Worm (Caenorhabditis elegans) whole organism, L1 larva: ENCODE results near the gene F10C1.23.
A peak's percentile ranks its signal among the peaks of the same experiment; 100 is the strongest.

Experiments
- C04F5.9 ChIP-seq: sonication (generic microtip); optimal IDR thresholded peaks from 2 replicates; lab custom pipeline; 2016; ENCODE audit warnings: missing genetic modification characterization, missing compliant biosample characterization
- C34B4.2 ChIP-seq: sonication (generic microtip); optimal IDR thresholded peaks from 2 replicates; lab custom pipeline; 2017; ENCODE audit warnings: mild to moderate bottlenecking, missing genetic modification characterization, missing compliant biosample characterization
- F16B12.6 ChIP-seq: fragments of 150-350 bp; optimal IDR thresholded peaks from 2 replicates; lab custom pipeline; 2014; ENCODE audit warnings: missing biosample characterization, missing genetic modification characterization
- Y116A8C.19 ChIP-seq: sonication (generic microtip); optimal IDR thresholded peaks from 2 replicates; lab custom pipeline; 2016; ENCODE audit warnings: missing compliant biosample characterization, missing genetic modification characterization, borderline replicate concordance
- aha-1 ChIP-seq: fragments of 150-350 bp; optimal IDR thresholded peaks from 2 replicates; lab custom pipeline; 2014; ENCODE audit warnings: missing biosample characterization, missing genetic modification characterization
- alr-1 ChIP-seq: fragments of 200-800 bp; sonication (Bioruptor generic); optimal IDR thresholded peaks from 2 replicates; lab custom pipeline; 2018; ENCODE audit warnings: borderline replicate concordance, mild to moderate bottlenecking, missing genetic modification characterization, missing compliant biosample characterization
- aly-2 ChIP-seq: fragments of 150-350 bp; optimal IDR thresholded peaks from 2 replicates; lab custom pipeline; 2014; ENCODE audit warnings: missing biosample characterization, missing genetic modification characterization
- ceh-63 ChIP-seq: fragments of 200-800 bp; sonication (Bioruptor generic); optimal IDR thresholded peaks from 2 replicates; lab custom pipeline; 2018; ENCODE audit warnings: mild to moderate bottlenecking, missing genetic modification characterization, missing compliant biosample characterization
- ceh-82 ChIP-seq, 3 experiments: fragments of 150-350 bp in 1 of 3; sonication (generic microtip) in 2 of 3; optimal IDR thresholded peaks; 2 replicates each; lab custom pipeline; 2014 to 2017; ENCODE audit warnings: missing biosample characterization in 3 of 3, missing genetic modification characterization in 3 of 3
- ceh-88 ChIP-seq: fragments of 200-800 bp; sonication (Bioruptor generic); IDR thresholded peaks from 2 replicates; pipeline ENCODE4 v1.3.6; 2022; ENCODE audit warnings: missing genetic modification characterization, missing compliant biosample characterization
- ceh-90 ChIP-seq: sonication (generic microtip); optimal IDR thresholded peaks from 2 replicates; lab custom pipeline; 2016; ENCODE audit warnings: missing genetic modification characterization, missing compliant biosample characterization
- ces-1 ChIP-seq: fragments of 150-350 bp; optimal IDR thresholded peaks from 2 replicates; lab custom pipeline; 2014; ENCODE audit warnings: missing biosample characterization, missing genetic modification reagents, missing genetic modification characterization
- dpl-1 ChIP-seq, 3 experiments: fragments of 150-350 bp in 2 of 3; sonication (generic microtip) in 1 of 3; optimal IDR thresholded peaks; 2 replicates each; lab custom pipeline; 2014 to 2017; ENCODE audit warnings: missing biosample characterization in 3 of 3, missing genetic modification characterization in 3 of 3, missing genetic modification reagents in 3 of 3
- dsc-1 ChIP-seq: sonication (generic microtip); optimal IDR thresholded peaks from 2 replicates; lab custom pipeline; 2016; ENCODE audit warnings: mild to moderate bottlenecking, missing genetic modification characterization, missing compliant biosample characterization
- efl-1 ChIP-seq, 4 experiments: fragments of 150-350 bp; optimal IDR thresholded peaks in 3 of 4; peaks in 1 of 4; 1 replicate in 1 of 4; 2 replicates in 3 of 4; lab custom pipeline; 2014; ENCODE audit warnings: missing biosample characterization in 2 of 4, missing genetic modification characterization in 2 of 4, missing genetic modification reagents in 2 of 4
- efl-3 ChIP-seq: fragments of 200-800 bp; sonication (Bioruptor generic); optimal IDR thresholded peaks from 2 replicates; lab custom pipeline; 2018; ENCODE audit warnings: mild to moderate bottlenecking, missing genetic modification characterization, missing compliant biosample characterization
- ets-5 ChIP-seq: fragments of 200-800 bp; sonication (Bioruptor generic); IDR thresholded peaks from 2 replicates; pipeline ENCODE4 v1.3.6; 2022; ENCODE audit warnings: missing genetic modification characterization, missing compliant biosample characterization
- fkh-10 ChIP-seq: sonication (generic microtip); optimal IDR thresholded peaks from 2 replicates; lab custom pipeline; 2017; ENCODE audit warnings: missing biosample characterization, missing genetic modification reagents, missing genetic modification characterization
- fkh-4 ChIP-seq: sonication (generic microtip); optimal IDR thresholded peaks from 2 replicates; lab custom pipeline; 2016; ENCODE audit warnings: missing compliant biosample characterization, missing genetic modification characterization, borderline replicate concordance
- fkh-8 ChIP-seq: sonication (generic microtip); optimal IDR thresholded peaks from 2 replicates; lab custom pipeline; 2016; ENCODE audit warnings: mild to moderate bottlenecking, missing genetic modification characterization, missing compliant biosample characterization
- grh-1 ChIP-seq: fragments of 200-800 bp; sonication (Bioruptor generic); IDR thresholded peaks from 2 replicates; pipeline ENCODE4 v1.3.6; 2022; ENCODE audit warnings: missing genetic modification reagents, missing genetic modification characterization, missing compliant biosample characterization
- hlh-17 ChIP-seq: fragments of 200-800 bp; sonication (Bioruptor generic); optimal IDR thresholded peaks from 2 replicates; lab custom pipeline; 2018; ENCODE audit warnings: missing genetic modification characterization, mild to moderate bottlenecking, missing compliant biosample characterization, moderate library complexity, borderline replicate concordance
- hlh-4 ChIP-seq: sonication (generic microtip); optimal IDR thresholded peaks from 2 replicates; lab custom pipeline; 2016; ENCODE audit warnings: mild to moderate bottlenecking, missing genetic modification characterization, missing compliant biosample characterization
- irx-1 ChIP-seq: sonication (generic microtip); optimal IDR thresholded peaks from 2 replicates; lab custom pipeline; 2016; ENCODE audit warnings: missing genetic modification characterization, missing compliant biosample characterization
- isw-1 ChIP-seq: fragments of 200-800 bp; sonication (Bioruptor generic); IDR thresholded peaks from 2 replicates; pipeline ENCODE4 v1.3.6; 2022; ENCODE audit warnings: missing genetic modification characterization, missing compliant biosample characterization
- lin-13 ChIP-seq: fragments of 150-350 bp; optimal IDR thresholded peaks from 2 replicates; lab custom pipeline; 2014; ENCODE audit warnings: missing biosample characterization, missing genetic modification reagents, missing genetic modification characterization
- lin-14 ChIP-seq: fragments of 200-800 bp; sonication (Bioruptor generic); optimal IDR thresholded peaks from 2 replicates; lab custom pipeline; 2018; ENCODE audit warnings: mild to moderate bottlenecking, missing genetic modification characterization, moderate library complexity, missing compliant biosample characterization
- lin-35 ChIP-seq, 2 experiments: fragments of 150-350 bp; optimal IDR thresholded peaks; 2 replicates each; lab custom pipeline; 2014; ENCODE audit warnings: missing biosample characterization in 2 of 2, missing genetic modification characterization in 2 of 2, missing genetic modification reagents in 2 of 2
- lir-3 ChIP-seq: sonication (generic microtip); optimal IDR thresholded peaks from 2 replicates; lab custom pipeline; 2016; ENCODE audit warnings: mild to moderate bottlenecking, missing genetic modification characterization, moderate library complexity, missing compliant biosample characterization; ENCODE audit not compliant: poor library complexity
- lsy-2 ChIP-seq, 2 experiments: fragments of 150-350 bp; optimal IDR thresholded peaks; 2 replicates each; lab custom pipeline; 2014; ENCODE audit warnings: missing biosample characterization in 2 of 2, missing genetic modification characterization in 2 of 2
- mab-9 ChIP-seq: fragments of 200-800 bp; sonication (Bioruptor generic); IDR thresholded peaks from 2 replicates; pipeline ENCODE4 v1.3.6; 2022; ENCODE audit warnings: missing genetic modification reagents, missing genetic modification characterization, missing compliant biosample characterization
- mdl-1 ChIP-seq, 2 experiments: fragments of 150-350 bp; optimal IDR thresholded peaks; 2 replicates each; lab custom pipeline; 2014 to 2017; ENCODE audit warnings: missing biosample characterization in 2 of 2, missing genetic modification characterization in 2 of 2, inconsistent platforms in 1 of 2
- mef-2 ChIP-seq: fragments of 150-350 bp; optimal IDR thresholded peaks from 2 replicates; lab custom pipeline; 2014; ENCODE audit warnings: missing biosample characterization, missing genetic modification characterization
- mep-1 ChIP-seq: fragments of 150-350 bp; optimal IDR thresholded peaks from 2 replicates; lab custom pipeline; 2014; ENCODE audit warnings: missing biosample characterization, missing genetic modification characterization
- nhr-11 ChIP-seq: fragments of 150-350 bp; optimal IDR thresholded peaks from 2 replicates; lab custom pipeline; 2014; ENCODE audit warnings: missing biosample characterization, missing genetic modification characterization
- nhr-19 ChIP-seq: fragments of 200-800 bp; sonication (Bioruptor generic); conservative IDR thresholded peaks from 2 replicates; pipeline ENCODE4 v1.3.6; 2022; ENCODE audit warnings: missing genetic modification characterization, missing compliant biosample characterization
- nhr-20 ChIP-seq: sonication (generic microtip); optimal IDR thresholded peaks from 2 replicates; lab custom pipeline; 2016; ENCODE audit warnings: mild to moderate bottlenecking, missing genetic modification characterization, missing compliant biosample characterization
- nhr-28 ChIP-seq: fragments of 150-350 bp; optimal IDR thresholded peaks from 2 replicates; lab custom pipeline; 2014; ENCODE audit warnings: missing biosample characterization, missing genetic modification characterization
- nhr-71 ChIP-seq: sonication (generic microtip); optimal IDR thresholded peaks from 2 replicates; lab custom pipeline; 2016; ENCODE audit warnings: mild to moderate bottlenecking, missing genetic modification characterization, moderate library complexity, missing compliant biosample characterization
- nhr-76 ChIP-seq: sonication (generic microtip); optimal IDR thresholded peaks from 2 replicates; lab custom pipeline; 2017; ENCODE audit warnings: missing biosample characterization, missing genetic modification characterization
- nhr-77 ChIP-seq: fragments of 150-350 bp; optimal IDR thresholded peaks from 2 replicates; lab custom pipeline; 2014; ENCODE audit warnings: missing biosample characterization, missing genetic modification characterization
- nhr-90 ChIP-seq: sonication (generic microtip); optimal IDR thresholded peaks from 2 replicates; lab custom pipeline; 2016; ENCODE audit warnings: mild to moderate bottlenecking, missing genetic modification characterization, missing compliant biosample characterization; ENCODE audit not compliant: poor library complexity
- skn-1 ChIP-seq: fragments of 150-350 bp; optimal IDR thresholded peaks from 2 replicates; lab custom pipeline; 2014; ENCODE audit warnings: missing biosample characterization, missing genetic modification characterization
- snpc-4 ChIP-seq: fragments of 150-350 bp; optimal IDR thresholded peaks from 2 replicates; lab custom pipeline; 2014; ENCODE audit warnings: missing biosample characterization, missing genetic modification characterization
- sptf-1 ChIP-seq: fragments of 150-350 bp; optimal IDR thresholded peaks from 2 replicates; lab custom pipeline; 2014; ENCODE audit warnings: missing biosample characterization, missing genetic modification characterization
- swsn-7 ChIP-seq: sonication (generic microtip); optimal IDR thresholded peaks from 2 replicates; lab custom pipeline; 2016; ENCODE audit warnings: missing genetic modification characterization, missing compliant biosample characterization
- unc-130 ChIP-seq: fragments of 150-350 bp; optimal IDR thresholded peaks from 2 replicates; lab custom pipeline; 2017; ENCODE audit warnings: missing biosample characterization, missing genetic modification characterization, inconsistent platforms
- unc-30 ChIP-seq: sonication (generic microtip); optimal IDR thresholded peaks from 2 replicates; lab custom pipeline; 2017; ENCODE audit warnings: missing biosample characterization, missing genetic modification characterization
- unc-62 ChIP-seq: fragments of 150-350 bp; optimal IDR thresholded peaks from 2 replicates; lab custom pipeline; 2014; ENCODE audit warnings: missing biosample characterization, missing genetic modification reagents, missing genetic modification characterization
- unc-98 ChIP-seq: fragments of 200-800 bp; sonication (Bioruptor generic); IDR thresholded peaks from 2 replicates; pipeline ENCODE4 v1.3.6; 2022; ENCODE audit warnings: missing genetic modification characterization, missing compliant biosample characterization
- vab-15 ChIP-seq: sonication (generic microtip); optimal IDR thresholded peaks from 2 replicates; lab custom pipeline; 2017; ENCODE audit warnings: missing genotype, mild to moderate bottlenecking, missing genetic modification characterization, missing compliant biosample characterization
- zag-1 ChIP-seq: fragments of 150-350 bp; optimal IDR thresholded peaks from 2 replicates; lab custom pipeline; 2014; ENCODE audit warnings: missing biosample characterization, missing genetic modification characterization
- zip-4 ChIP-seq: fragments of 200-800 bp; sonication (Bioruptor generic); optimal IDR thresholded peaks from 2 replicates; lab custom pipeline; 2018; ENCODE audit warnings: mild to moderate bottlenecking, missing genetic modification characterization, moderate library complexity, missing compliant biosample characterization

The F10C1.23 gene

DNA sequence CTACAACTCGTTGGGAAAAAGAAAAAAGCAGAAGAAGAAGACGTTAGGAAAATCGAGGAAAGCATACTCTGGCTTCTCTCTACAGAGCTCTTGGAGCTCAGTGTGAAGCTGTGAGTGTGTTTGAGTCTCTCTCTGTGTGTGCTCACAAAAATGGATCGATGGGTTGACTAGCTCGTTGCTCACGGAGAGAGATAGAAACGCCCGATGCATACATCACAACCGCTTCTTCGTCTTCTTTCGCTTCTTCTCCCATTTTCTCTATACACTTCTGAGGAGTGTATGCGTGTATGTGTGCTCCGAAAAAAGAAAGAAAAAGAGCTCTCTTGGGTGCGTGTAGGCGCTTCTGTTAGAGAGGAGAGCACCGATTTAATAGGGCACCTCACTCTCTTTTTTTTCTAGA, 32.7 kb upstream of the F10C1.23 start (continued):
- TF ChIP-seq hlh-17 (GFP tag; lab: Kevin White, UChicago) (no peak), aly-2 (no peak), fkh-10 (GFP tag; lab: Kevin White, UChicago) (peak; percentile 85), irx-1 (peak; percentile 5), aha-1 (tag; lab: Kevin White, UChicago) (no peak), nhr-76 (no peak), ets-5 (GFP tag; lab: Robert Waterston, UW) (no peak), vab-15 (tag; lab: Kevin White, UChicago) (no peak), ceh-90 (tag; lab: Kevin White, UChicago) (no peak), nhr-71 (peak; percentile 48), alr-1 (no peak), fkh-4 (no peak), ceh-88 (GFP tag; lab: Robert Waterston, UW) (no peak), ces-1 (GFP tag; lab: Kevin White, UChicago) (no peak), mep-1 (tag; lab: Kevin White, UChicago) (peak; percentile 46), C34B4.2 (tag; lab: Kevin White, UChicago) (no peak), nhr-19 (no peak), fkh-8 (tag; lab: Kevin White, UChicago) (peak; percentile 95), lin-35 (GFP tag; optimal IDR thresholded peaks at IDR 0.05; lab: Kevin White, UChicago) (peak in 1 of 2 experiments; percentile 67), nhr-77 (tag; lab: Kevin White, UChicago) (peak; percentile 1), zip-4 (GFP tag; lab: Kevin White, UChicago) (no peak), Y116A8C.19 (tag; lab: Kevin White, UChicago) (no peak), unc-98 (GFP tag; lab: Robert Waterston, UW) (no peak), dpl-1 (GFP tag; optimal IDR thresholded peaks at IDR 0.05; lab: Kevin White, UChicago) (peak in 1 of 3 experiments; percentile 39), mab-9 (0 out of 2 replicates have a peak, but pooled peaks have one; percentile 25), nhr-28 (no peak), snpc-4 (tag; lab: Kevin White, UChicago) (no peak), lin-14 (GFP tag; lab: Kevin White, UChicago) (peak; percentile 93), dsc-1 (tag; lab: Kevin White, UChicago) (peak; percentile 0), unc-130 (tag; lab: Kevin White, UChicago) (no peak), lsy-2 (tag; optimal IDR thresholded peaks at IDR 0.05; lab: Kevin White, UChicago) (peak in 1 of 2 experiments; percentile 71), skn-1 (tag; lab: Kevin White, UChicago) (peak; percentile 33), sptf-1 (tag; lab: Kevin White, UChicago) (no peak), mdl-1 (tag; optimal IDR thresholded peaks at IDR 0.05; lab: Kevin White, UChicago) (no peak), zag-1 (tag; lab: Kevin White, UChicago) (peak; percentile 70), ceh-63 (GFP tag; lab: Kevin White, UChicago) (no peak), isw-1 (GFP tag; lab: Robert Waterston, UW) (peak; percentile 58), unc-62 (GFP tag; lab: Kevin White, UChicago) (no peak), unc-30 (tag; lab: Kevin White, UChicago) (no peak), efl-3 (GFP tag; lab: Kevin White, UChicago) (no peak), mef-2 (tag; lab: Kevin White, UChicago) (no peak), lir-3 (tag; lab: Kevin White, UChicago) (no peak), ceh-82 (tag; optimal IDR thresholded peaks at IDR 0.05; lab: Kevin White, UChicago) (peak in 2 of 3 experiments; percentile 35 to 86), nhr-20 (tag; lab: Kevin White, UChicago) (no peak), grh-1 (GFP tag; lab: Robert Waterston, UW) (no peak), F16B12.6 (tag; lab: Kevin White, UChicago) (peak; percentile 6), C04F5.9 (tag; lab: Kevin White, UChicago) (no peak), efl-1 (optimal IDR thresholded peaks at IDR 0.05; lab: Kevin White, UChicago) (peak; percentile 15 to 37), efl-1 (GFP tag; optimal IDR thresholded peaks at IDR 0.05 in 1 of 2; lab: Kevin White, UChicago) (no peak), nhr-11 (tag; lab: Kevin White, UChicago) (no peak), lin-13 (GFP tag; lab: Kevin White, UChicago) (peak; percentile 49), nhr-90 (tag; lab: Kevin White, UChicago) (no peak), hlh-4 (tag; lab: Kevin White, UChicago) (no peak), swsn-7 (tag; lab: Kevin White, UChicago) (peak; percentile 65)
